Worm (Caenorhabditis elegans): ENCODE data around the gene ZK1321.4.

DNA sequence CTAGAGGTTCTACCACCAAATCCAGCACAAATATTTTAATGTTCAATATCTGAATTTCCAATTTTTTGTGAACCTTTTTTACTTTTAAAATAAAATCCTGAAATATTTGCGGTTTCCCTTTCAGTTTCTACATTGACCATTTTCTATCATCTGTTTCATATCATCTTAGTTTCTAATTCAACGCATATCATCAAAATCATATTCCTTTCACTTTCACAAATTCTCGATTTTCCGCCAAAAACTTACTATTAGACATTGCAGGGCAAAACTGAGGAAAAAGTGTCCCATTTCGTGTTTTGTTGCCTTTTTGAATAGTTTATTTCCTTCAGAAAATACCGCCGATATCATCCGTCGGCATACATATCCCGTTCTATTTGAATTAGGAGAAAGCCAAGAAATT, 48.7 kb downstream of the ZK1321.4 start:
- TF ChIP-seq lin-26 (GFP tag; IDR thresholded peaks at IDR 0.05) (no peak), snpc-1.3 (tag; optimal IDR thresholded peaks at IDR 0.05; ENCODE audit: insufficient read depth) (no peak), ccch-3 (GFP tag; optimal IDR thresholded peaks at IDR 0.05) (no peak), mcd-1 (GFP tag; IDR thresholded peaks at IDR 0.05) (no peak), unc-130 (GFP tag; optimal IDR thresholded peaks at IDR 0.05) (no peak), ceh-40 (GFP tag; IDR thresholded peaks at IDR 0.05) (no peak), repo-1 (tag; optimal IDR thresholded peaks at IDR 0.05) (no peak), snpc-4 (GFP tag; optimal IDR thresholded peaks at IDR 0.05) (no peak), snpc-4 (tag; optimal IDR thresholded peaks at IDR 0.05) (no peak), F52B5.7 (tag; optimal IDR thresholded peaks at IDR 0.05) (no peak), pha-4 (tag; optimal IDR thresholded peaks at IDR 0.05) (no peak), mxl-1 (tag; optimal IDR thresholded peaks at IDR 0.05) (no peak), egrh-3 (GFP tag; IDR thresholded peaks at IDR 0.05) (no peak), ceh-100 (GFP tag; IDR thresholded peaks at IDR 0.05) (no peak)
